Fruit fly (Drosophila melanogaster): Measurements from ENCODE around the gene CG44194.

CG44194 gene

dm6 chr3R:13015811-13016766 is 18.6 kb upstream of the CG44194 start (continued):
- TF ChIP-seq bowl (GFP tag; IDR thresholded peaks at IDR 0.05), result no peak
- TF ChIP-seq CG12236 (GFP tag; optimal IDR thresholded peaks at IDR 0.05), result no peak
- no peak for TF ChIP-seq pros (GFP tag; optimal IDR thresholded peaks at IDR 0.05)
- TF ChIP-seq cas (GFP tag; IDR thresholded peaks at IDR 0.05), result no peak
- TF ChIP-seq row (GFP tag; IDR thresholded peaks at IDR 0.05), result peak; percentile 73
- no peak for TF ChIP-seq Spps (tag; optimal IDR thresholded peaks at IDR 0.05)
- no peak for TF ChIP-seq cad (GFP tag; optimal IDR thresholded peaks at IDR 0.05)
- no peak for TF ChIP-seq D19A (tag; optimal IDR thresholded peaks at IDR 0.05)
- TF ChIP-seq fd3F (GFP tag; optimal IDR thresholded peaks at IDR 0.05), result no peak
- TF ChIP-seq Ptx1 (GFP tag; IDR thresholded peaks at IDR 0.05), result no peak
- no peak for TF ChIP-seq trh (GFP tag; optimal IDR thresholded peaks at IDR 0.05)
- TF ChIP-seq CG6654 (GFP tag; optimal IDR thresholded peaks at IDR 0.05), result no peak
- no peak for TF ChIP-seq CG8944 (GFP tag; optimal IDR thresholded peaks at IDR 0.05)
- TF ChIP-seq CG17802 (tag; optimal IDR thresholded peaks at IDR 0.05), result no peak
- no peak for TF ChIP-seq zfh2 (GFP tag; optimal IDR thresholded peaks at IDR 0.05)
- TF ChIP-seq Oaz (GFP tag; IDR thresholded peaks at IDR 0.05), result no peak
- no peak for TF ChIP-seq CG13123 (GFP tag; optimal IDR thresholded peaks at IDR 0.05)
- no peak for TF ChIP-seq CG18011 (GFP tag; optimal IDR thresholded peaks at IDR 0.05)
- no peak for TF ChIP-seq scrt (GFP tag; optimal IDR thresholded peaks at IDR 0.05)
- TF ChIP-seq p53 (GFP tag; optimal IDR thresholded peaks at IDR 0.05), result no peak
- TF ChIP-seq insv (GFP tag; optimal IDR thresholded peaks at IDR 0.05), result peak in 1 of 2 experiments; percentile 43
- peak; percentile 28 for TF ChIP-seq CG30403 (GFP tag; optimal IDR thresholded peaks at IDR 0.05)
- TF ChIP-seq CG7963 (GFP tag; IDR thresholded peaks at IDR 0.05; ENCODE audit: partially characterized antibody), result no peak
- no peak for TF ChIP-seq Hr39 (optimal IDR thresholded peaks at IDR 0.05)
- TF ChIP-seq ken (GFP tag; IDR thresholded peaks at IDR 0.05), result no peak
- no peak for TF ChIP-seq sim (GFP tag; IDR thresholded peaks at IDR 0.05)
- TF ChIP-seq CG3847 (GFP tag; IDR thresholded peaks at IDR 0.05), result 0 out of 2 replicates have a peak, but pooled peaks have one; percentile 15
- no peak for TF ChIP-seq Poxn (GFP tag; IDR thresholded peaks at IDR 0.05)
- TF ChIP-seq HmgZ (tag; optimal IDR thresholded peaks at IDR 0.05), result no peak
- TF ChIP-seq sc (optimal IDR thresholded peaks at IDR 0.05), result no peak
- no peak for TF ChIP-seq sc (GFP tag; optimal IDR thresholded peaks at IDR 0.05)
- TF ChIP-seq CG12659 (GFP tag; optimal IDR thresholded peaks at IDR 0.05), result peak; percentile 22
- TF ChIP-seq CHES-1-like (GFP tag; optimal IDR thresholded peaks at IDR 0.05), result peak; percentile 27
- no peak for TF ChIP-seq CG6689 (GFP tag; IDR thresholded peaks at IDR 0.05)
- no peak for TF ChIP-seq CG1529 (GFP tag; optimal IDR thresholded peaks at IDR 0.05)
- TF ChIP-seq wdn (GFP tag; IDR thresholded peaks at IDR 0.05), result no peak
- TF ChIP-seq ara (GFP tag; IDR thresholded peaks at IDR 0.05), result no peak
- peak; percentile 31 for TF ChIP-seq mirr (GFP tag; optimal IDR thresholded peaks at IDR 0.05)
- TF ChIP-seq Tbp (GFP tag; optimal IDR thresholded peaks at IDR 0.05), result peak; percentile 30
- no peak for TF ChIP-seq inv (GFP tag; IDR thresholded peaks at IDR 0.05; ENCODE audit: partially characterized antibody)
- TF ChIP-seq grau (tag; optimal IDR thresholded peaks at IDR 0.05), result peak; percentile 5
- no peak for TF ChIP-seq HLH4C (GFP tag; IDR thresholded peaks at IDR 0.05; ENCODE audit: partially characterized antibody)
- no peak for TF ChIP-seq CG16863 (GFP tag; optimal IDR thresholded peaks at IDR 0.05)
- TF ChIP-seq CG10979 (tag; optimal IDR thresholded peaks at IDR 0.05), result no peak
- no peak for TF ChIP-seq HLHmδ (GFP tag; optimal IDR thresholded peaks at IDR 0.05)
- TF ChIP-seq Dip2 (GFP tag; IDR thresholded peaks at IDR 0.05), result no peak
- TF ChIP-seq trem (tag; optimal IDR thresholded peaks at IDR 0.05), result no peak
- peak; percentile 56 for TF ChIP-seq kni (GFP tag; optimal IDR thresholded peaks at IDR 0.05)
- no peak for TF ChIP-seq Fer2 (tag; optimal IDR thresholded peaks at IDR 0.05)
- TF ChIP-seq CG2875 (GFP tag; optimal IDR thresholded peaks at IDR 0.05), result no peak

Measured in whole organism, embryonic.